Worm (Caenorhabditis elegans): ENCODE data around the gene Y22D7AR.7.

Gene Y22D7AR.7

ce11 chrIII:1652925-1653324 is 35.0 kb downstream of the Y22D7AR.7 start:
- no peak for TF ChIP-seq unc-39 (tag; optimal IDR thresholded peaks at IDR 0.05)
- no peak for TF ChIP-seq lin-32 (GFP tag; optimal IDR thresholded peaks at IDR 0.05)
- no peak for TF ChIP-seq ceh-83 (GFP tag; optimal IDR thresholded peaks at IDR 0.05)
- no peak for TF ChIP-seq hlh-1 (tag; optimal IDR thresholded peaks at IDR 0.05)
- no peak for TF ChIP-seq mep-1 (tag; optimal IDR thresholded peaks at IDR 0.05)
- TF ChIP-seq ham-2 (GFP tag; optimal IDR thresholded peaks at IDR 0.05) = no peak
- TF ChIP-seq pha-4 (tag; optimal IDR thresholded peaks at IDR 0.05) = no peak
- TF ChIP-seq nhr-28 (tag; optimal IDR thresholded peaks at IDR 0.05) = no peak

ce11 chrIII:1652181-1652580 is 35.7 kb downstream of the Y22D7AR.7 start, which contains the start of gene Y22D7AL.1:
Y22D7AL.1 (plus strand) TSS chrIII:1652481.
- TF ChIP-seq nhr-2 (tag; optimal IDR thresholded peaks at IDR 0.05) (no peak), ham-2 (GFP tag; optimal IDR thresholded peaks at IDR 0.05) (no peak), blmp-1 (tag; optimal IDR thresholded peaks at IDR 0.05) (no peak), nhr-12 (tag; optimal IDR thresholded peaks at IDR 0.05) (no peak), flh-1 (GFP tag; optimal IDR thresholded peaks at IDR 0.05) (no peak), ceh-83 (GFP tag; optimal IDR thresholded peaks at IDR 0.05) (no peak), mls-2 (tag; optimal IDR thresholded peaks at IDR 0.05) (no peak), ztf-11 (tag; optimal IDR thresholded peaks at IDR 0.05) (no peak)

ce11 chrIII:1641163-1641562 is 46.7 kb downstream of the Y22D7AR.7 start, which contains the start of gene Y22D7AL.3:
Y22D7AL.3 (plus strand) TSS chrIII:1641463.
- TF ChIP-seq zip-8 (tag; optimal IDR thresholded peaks at IDR 0.05) (no peak), mls-2 (tag; optimal IDR thresholded peaks at IDR 0.05) (no peak), unc-120 (tag; optimal IDR thresholded peaks at IDR 0.05; ENCODE audit: poor library complexity, severe bottlenecking) (no peak), flh-1 (GFP tag; optimal IDR thresholded peaks at IDR 0.05) (no peak), tbx-8 (GFP tag; optimal IDR thresholded peaks at IDR 0.05) (no peak)

ce11 chrIII:1638345-1638744 is 49.6 kb downstream of the Y22D7AR.7 start:
- TF ChIP-seq blmp-1 (tag; optimal IDR thresholded peaks at IDR 0.05) = no peak
- TF ChIP-seq nhr-76 (tag; optimal IDR thresholded peaks at IDR 0.05) = no peak
- TF ChIP-seq nhr-28 (tag; optimal IDR thresholded peaks at IDR 0.05) = no peak
- no peak for TF ChIP-seq lsy-2 (tag; optimal IDR thresholded peaks at IDR 0.05)
- no peak for TF ChIP-seq ces-1 (GFP tag; optimal IDR thresholded peaks at IDR 0.05)
- no peak for TF ChIP-seq sem-2 (GFP tag; optimal IDR thresholded peaks at IDR 0.05)

- no peak for TF ChIP-seq mls-2 (tag; optimal IDR thresholded peaks at IDR 0.05)
- TF ChIP-seq ceh-39 (tag; optimal IDR thresholded peaks at IDR 0.05) = no peak
- TF ChIP-seq ztf-11 (tag; optimal IDR thresholded peaks at IDR 0.05) = no peak
- no peak for TF ChIP-seq lin-32 (GFP tag; optimal IDR thresholded peaks at IDR 0.05)
- TF ChIP-seq drap-1 (GFP tag; optimal IDR thresholded peaks at IDR 0.05) = no peak
- TF ChIP-seq mab-5 (tag; optimal IDR thresholded peaks at IDR 0.05) = no peak
- TF ChIP-seq nhr-28 (tag; optimal IDR thresholded peaks at IDR 0.05) = no peak
- TF ChIP-seq ceh-83 (GFP tag; optimal IDR thresholded peaks at IDR 0.05) = no peak
- TF ChIP-seq ces-1 (GFP tag; optimal IDR thresholded peaks at IDR 0.05) = no peak
These were observed 53.6 kb downstream of the Y22D7AR.7 start, which contains the start of gene Y22D7AL.11 for ce11 chrIII:1634270-1634669. Y22D7AL.11 (minus strand) TSS chrIII:1634370.

Data from whole organism, mixed stage, embryonic.